Worm (Caenorhabditis elegans) whole organism, early embryonic: Measurements from ENCODE around the gene Y67D8C.22.

Experiments
- B0310.2 ChIP-seq: sonication (generic microtip); optimal IDR thresholded peaks from 2 replicates; lab custom pipeline; 2016; ENCODE audit warnings: mild to moderate bottlenecking, missing genetic modification characterization, missing compliant biosample characterization
- aly-1 ChIP-seq: sonication (generic microtip); optimal IDR thresholded peaks from 2 replicates; lab custom pipeline; 2016; ENCODE audit warnings: missing genetic modification characterization, missing compliant biosample characterization
- ama-1 ChIP-seq: fragments of 150-350 bp; optimal IDR thresholded peaks from 2 replicates; lab custom pipeline; 2014
- ceh-13 ChIP-seq: fragments of 200-800 bp; sonication (Bioruptor generic); optimal IDR thresholded peaks from 2 replicates; lab custom pipeline; 2018; ENCODE audit warnings: mild to moderate bottlenecking, missing genetic modification characterization, missing compliant biosample characterization
- ceh-36 ChIP-seq: sonication (generic microtip); optimal IDR thresholded peaks from 2 replicates; lab custom pipeline; 2016; ENCODE audit warnings: missing genetic modification characterization, inconsistent platforms, missing compliant biosample characterization
- ets-7 ChIP-seq: sonication (generic microtip); optimal IDR thresholded peaks from 2 replicates; lab custom pipeline; 2016; ENCODE audit warnings: missing genotype, missing genetic modification characterization, missing compliant biosample characterization
- flt-1 ChIP-seq: fragments of 200-800 bp; sonication (Bioruptor generic); IDR thresholded peaks from 2 replicates; pipeline ENCODE4 v1.3.6; 2022; ENCODE audit warnings: missing genetic modification characterization, missing compliant biosample characterization
- hmg-4 ChIP-seq: fragments of 200-800 bp; sonication (Bioruptor generic); optimal IDR thresholded peaks from 2 replicates; lab custom pipeline; 2018; ENCODE audit warnings: mild to moderate bottlenecking, missing genetic modification characterization, missing compliant biosample characterization
- pes-1 ChIP-seq: fragments of 200-800 bp; sonication (Bioruptor generic); IDR thresholded peaks from 2 replicates; pipeline ENCODE4 v1.3.6; 2022; ENCODE audit warnings: missing genetic modification reagents, missing genetic modification characterization, missing compliant biosample characterization
- scrt-1 ChIP-seq: fragments of 200-800 bp; sonication (Bioruptor generic); IDR thresholded peaks from 2 replicates; pipeline ENCODE4 v1.3.6; 2022; ENCODE audit warnings: missing genetic modification characterization, missing compliant biosample characterization
- tbx-37 ChIP-seq: fragments of 200-800 bp; sonication (Bioruptor generic); conservative IDR thresholded peaks from 2 replicates; pipeline ENCODE4 v1.3.6; 2022; ENCODE audit warnings: missing genetic modification reagents, missing genetic modification characterization, missing compliant biosample characterization

DNA sequence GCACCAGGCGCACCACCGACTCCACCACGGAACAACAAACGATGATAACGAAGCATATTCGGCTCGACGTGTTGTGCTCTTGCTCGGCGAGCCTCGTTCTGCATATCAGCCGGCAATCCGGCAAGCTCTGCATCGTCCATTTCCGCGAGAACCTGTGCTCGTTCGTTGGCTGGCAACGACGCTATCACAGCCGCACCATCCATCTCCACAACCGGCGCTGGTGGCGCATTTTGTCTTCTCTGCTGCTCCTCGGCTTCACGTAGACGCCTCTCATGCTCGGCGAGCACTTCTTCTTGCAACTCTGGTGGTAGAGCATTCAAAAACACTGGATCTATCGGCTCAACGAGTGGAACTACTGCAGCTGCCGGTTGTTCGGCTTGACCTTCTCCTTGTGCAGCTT lies 38.2 kb downstream of the Y67D8C.22 start:
- TF ChIP-seq ama-1 (lab: Kevin White, UChicago) (no peak), aly-1 (no peak), flt-1 (GFP tag; lab: Robert Waterston, UW) (no peak), pes-1 (no peak), ets-7 (tag; lab: Kevin White, UChicago) (no peak), ceh-13 (GFP tag; lab: Kevin White, UChicago) (no peak), ceh-36 (tag; lab: Kevin White, UChicago) (no peak), tbx-37 (GFP tag; lab: Robert Waterston, UW) (no peak), scrt-1 (no peak), B0310.2 (tag; lab: Kevin White, UChicago) (no peak), hmg-4 (GFP tag; lab: Kevin White, UChicago) (no peak)
